Worm (Caenorhabditis elegans) whole organism, L4/young adult: ENCODE results near the gene par-4.
"Not testable (repeated sequence)": the region's sequence is repeated elsewhere in the genome, so short reads cannot be mapped to it uniquely, and the experiment has no call there.

ENCODE experiments used
- W03F9.2 ChIP-seq: fragments of 150-350 bp; optimal IDR thresholded peaks from 2 replicates; lab custom pipeline; 2014; ENCODE audit warnings: missing biosample characterization, missing genetic modification characterization
- dao-5 ChIP-seq: sonication (generic microtip); optimal IDR thresholded peaks from 2 replicates; lab custom pipeline; 2016; ENCODE audit warnings: missing genotype, missing genetic modification characterization, moderate library complexity, missing compliant biosample characterization
- him-1 ChIP-seq: sonication (generic microtip); optimal IDR thresholded peaks from 2 replicates; lab custom pipeline; 2016; ENCODE audit warnings: missing genotype, missing genetic modification reagents, missing genetic modification characterization, missing compliant biosample characterization

par-4 gene

ce11 chrV:18098387-18098786 lies at the start of gene par-4:
Gene par-4, plus strand, starts transcription at chrV:18098687.
- TF ChIP-seq W03F9.2 (tag; lab: Kevin White, UChicago) (no peak), dao-5 (tag; lab: Kevin White, UChicago) (no peak), him-1 (no peak)

- TF ChIP-seq dao-5 (tag; lab: Kevin White, UChicago); him-1; W03F9.2 (tag; lab: Kevin White, UChicago): not testable (repeated sequence)
Measured at ce11 chrV:18055297-18056019, 43.0 kb upstream of the par-4 start, which contains the start of the genes Y59A8B.25 and ebp-3. Gene Y59A8B.25, minus strand, starts transcription at chrV:18055397. Gene ebp-3, plus strand, starts transcription at chrV:18055969.

DNA sequence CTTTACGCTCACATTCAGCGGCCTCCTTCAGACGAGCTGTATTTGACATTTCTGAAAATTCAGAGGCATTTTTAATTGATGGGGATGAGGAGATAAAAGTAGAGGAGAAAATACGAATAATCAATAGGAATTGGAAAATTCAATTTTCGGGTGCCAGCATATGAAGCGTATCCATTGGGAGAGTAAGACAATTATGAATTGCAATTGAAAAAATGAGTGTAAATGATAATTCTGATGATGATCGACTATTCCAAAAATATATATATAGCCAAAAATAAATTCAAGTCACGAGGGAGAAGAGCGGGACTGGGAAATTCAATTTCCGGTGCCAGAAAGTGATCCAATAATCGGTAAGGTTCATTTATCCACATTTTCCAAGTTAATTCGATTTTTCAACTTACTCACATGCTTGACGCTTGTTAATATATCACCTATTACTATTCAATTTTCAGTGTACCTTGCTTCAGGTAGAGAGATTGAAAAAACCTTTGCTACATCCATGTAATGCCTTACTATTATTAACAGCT lies 32.2 kb upstream of the par-4 start, which contains the start of gene Y59A8B.8:
Y59A8B.8 (minus strand) TSS at position 51 of the 527 bp plus-strand sequence.
- TF ChIP-seq dao-5 (tag; lab: Kevin White, UChicago), result no peak
- TF ChIP-seq him-1, result no peak
- TF ChIP-seq W03F9.2 (tag; lab: Kevin White, UChicago), result no peak

ce11 chrV:18079163-18079562 lies 19.3 kb upstream of the par-4 start:
- TF ChIP-seq dao-5 (tag; lab: Kevin White, UChicago) (no peak), him-1 (peak; percentile 2), W03F9.2 (tag; lab: Kevin White, UChicago) (peak; percentile 6)

ce11 chrV:18081857-18082256 lies 16.6 kb upstream of the par-4 start, which contains the start of gene nova-1:
Gene nova-1, minus strand, starts transcription at chrV:18081957.
- TF ChIP-seq W03F9.2 (tag; lab: Kevin White, UChicago), result no peak
- no peak for TF ChIP-seq dao-5 (tag; lab: Kevin White, UChicago)
- TF ChIP-seq him-1, result no peak

DNA sequence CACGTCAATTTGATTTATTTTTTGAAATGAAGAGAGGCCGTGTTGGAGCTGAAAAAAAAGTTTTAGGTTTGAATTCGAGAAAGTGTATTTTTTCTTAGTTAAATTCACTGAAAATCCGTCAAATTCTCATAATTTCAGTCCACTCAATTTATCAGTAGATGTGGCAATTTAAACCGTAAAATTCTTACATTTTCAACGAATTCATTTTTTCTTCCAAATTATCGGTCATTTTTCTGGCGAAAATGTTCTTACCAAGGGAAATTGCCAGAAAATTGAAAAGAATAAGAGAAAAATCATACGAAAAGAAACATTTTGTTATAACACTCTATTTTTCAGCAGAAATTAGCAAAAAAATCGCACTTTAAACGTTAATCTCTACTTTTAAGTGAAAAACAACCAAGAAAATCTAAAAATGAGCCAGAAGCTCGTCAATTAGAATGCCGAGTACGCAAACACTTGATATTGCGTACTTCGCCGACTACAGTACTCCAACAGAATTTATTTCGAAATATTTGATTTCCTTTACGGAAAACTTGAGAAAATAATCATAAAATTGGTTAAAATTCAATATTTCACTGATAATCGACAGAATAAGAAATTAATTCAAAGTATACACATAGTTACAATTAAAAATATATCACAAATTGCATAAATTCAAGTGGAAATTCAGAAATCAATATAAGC lies 13.2 kb upstream of the par-4 start, which contains the start of gene fbxa-106:
fbxa-106 (minus strand) TSS at position 51 of the 684 bp plus-strand sequence.
- TF ChIP-seq dao-5 (tag; lab: Kevin White, UChicago), result no peak
- TF ChIP-seq W03F9.2 (tag; lab: Kevin White, UChicago), result no peak
- no peak for TF ChIP-seq him-1

ce11 chrV:18086174-18086661 lies 12.3 kb upstream of the par-4 start, which contains the start of gene Y59A8B.12:
Gene Y59A8B.12, minus strand, starts transcription at chrV:18086224.
- TF ChIP-seq dao-5 (tag; lab: Kevin White, UChicago), result no peak
- no peak for TF ChIP-seq him-1
- TF ChIP-seq W03F9.2 (tag; lab: Kevin White, UChicago), result no peak

- TF ChIP-seq W03F9.2 (tag; lab: Kevin White, UChicago) (no peak), dao-5 (tag; lab: Kevin White, UChicago) (no peak)
Measured at ce11 chrV:18086783-18087182, 11.7 kb upstream of the par-4 start, which contains the start of gene slr-2. Gene slr-2, plus strand, starts transcription at chrV:18087123.

DNA sequence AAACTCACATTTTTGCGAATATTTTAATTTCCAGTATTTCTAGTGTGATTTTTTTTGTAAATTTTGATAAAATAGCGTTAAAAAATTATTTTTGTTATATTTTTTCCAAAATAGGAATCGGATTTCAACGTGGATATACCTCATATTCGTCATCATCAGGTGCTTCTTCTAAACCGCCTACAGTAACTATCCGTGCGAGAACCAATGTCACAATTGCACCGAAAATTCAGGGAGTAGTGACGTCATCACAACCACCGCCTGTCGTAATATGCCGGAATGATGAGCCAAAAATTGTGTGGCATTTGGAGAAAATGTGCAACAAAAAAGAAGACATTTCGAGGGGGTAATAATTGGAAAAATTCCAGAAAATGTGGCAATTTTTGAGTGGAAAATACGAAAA lies 7.3 kb upstream of the par-4 start:
- no peak for TF ChIP-seq dao-5 (tag; lab: Kevin White, UChicago)
- no peak for TF ChIP-seq W03F9.2 (tag; lab: Kevin White, UChicago)
- no peak for TF ChIP-seq him-1

DNA sequence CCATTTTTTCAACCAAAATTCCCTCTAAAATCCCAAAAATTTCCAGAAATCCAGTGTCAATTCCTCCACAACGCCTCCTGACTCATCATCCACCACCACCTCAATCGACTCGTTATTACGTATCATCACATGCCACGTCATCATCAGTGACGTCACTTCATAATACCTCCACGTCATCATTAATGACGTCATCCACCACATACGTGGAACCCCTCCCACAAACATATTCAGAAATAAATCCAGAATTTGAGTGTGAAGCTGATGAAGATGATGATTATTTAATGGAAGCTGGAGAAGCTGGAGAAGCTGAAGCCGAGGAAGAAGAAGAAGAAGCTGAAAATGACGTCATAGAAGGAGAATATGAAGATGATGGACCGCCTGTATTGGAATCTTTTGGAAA lies 4.5 kb upstream of the par-4 start:
- no peak for TF ChIP-seq W03F9.2 (tag; lab: Kevin White, UChicago)
- TF ChIP-seq him-1, result no peak
- no peak for TF ChIP-seq dao-5 (tag; lab: Kevin White, UChicago)

ce11 chrV:18106055-18106454 lies 7.6 kb downstream of the par-4 start:
- TF ChIP-seq dao-5 (tag; lab: Kevin White, UChicago), result no peak
- no peak for TF ChIP-seq him-1
- TF ChIP-seq W03F9.2 (tag; lab: Kevin White, UChicago), result no peak

- no peak for TF ChIP-seq dao-5 (tag; lab: Kevin White, UChicago)
- no peak for TF ChIP-seq W03F9.2 (tag; lab: Kevin White, UChicago)
- TF ChIP-seq him-1, result no peak
Measured at ce11 chrV:18107969-18108368, 9.5 kb downstream of the par-4 start, which contains the start of gene Y37H2A.1. Gene Y37H2A.1, plus strand, starts transcription at chrV:18108269.

ce11 chrV:18109449-18109848 lies 11.0 kb downstream of the par-4 start:
- TF ChIP-seq W03F9.2 (tag; lab: Kevin White, UChicago) (no peak), him-1 (no peak), dao-5 (tag; lab: Kevin White, UChicago) (no peak)
